Worm (Caenorhabditis elegans) whole organism, L4/young adult: ENCODE measurements around the gene C27A7.6.

Experiments
- W03F9.2 ChIP-seq: fragments of 150-350 bp; optimal IDR thresholded peaks from 2 replicates; lab custom pipeline; 2014; ENCODE audit warnings: missing biosample characterization, missing genetic modification characterization
- dao-5 ChIP-seq: sonication (generic microtip); optimal IDR thresholded peaks from 2 replicates; lab custom pipeline; 2016; ENCODE audit warnings: missing genotype, missing genetic modification characterization, moderate library complexity, missing compliant biosample characterization
- him-1 ChIP-seq: sonication (generic microtip); optimal IDR thresholded peaks from 2 replicates; lab custom pipeline; 2016; ENCODE audit warnings: missing genotype, missing genetic modification reagents, missing genetic modification characterization, missing compliant biosample characterization

DNA sequence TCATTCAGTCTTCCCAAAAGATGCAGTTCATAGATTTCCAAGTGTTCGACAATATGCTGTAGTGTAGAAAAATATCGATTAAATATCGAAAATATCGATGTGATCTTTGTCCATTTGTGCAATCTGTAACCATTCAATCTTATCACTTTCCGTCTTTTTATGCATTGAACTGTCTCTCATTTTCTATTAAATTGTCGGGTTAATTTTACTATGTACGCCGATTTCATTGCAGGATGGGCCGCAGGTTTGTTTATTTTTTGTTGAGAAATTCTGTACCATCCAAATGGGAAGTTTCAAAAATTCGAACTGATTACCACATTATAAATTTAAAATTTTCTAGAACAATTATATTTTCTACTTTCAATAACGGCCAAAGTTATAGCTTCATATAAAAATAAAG, 46.4 kb downstream of the C27A7.6 start, which contains the start of gene R07B7.8:
- TF ChIP-seq dao-5 (tag; lab: Kevin White, UChicago) (no peak), him-1 (tag; lab: Kevin White, UChicago) (no peak), W03F9.2 (tag; lab: Kevin White, UChicago) (no peak)
